Fruit fly (Drosophila melanogaster) whole organism, embryonic: ENCODE measurements around the gene alpha-PheRS.

Experiments
- Abd-B ChIP-seq: fragments of 200-800 bp; sonication (Bioruptor generic); optimal IDR thresholded peaks from 2 replicates; lab custom pipeline; 2018; ENCODE audit warnings: missing biosample characterization, mild to moderate bottlenecking, missing genetic modification characterization, moderate library complexity
- Awh ChIP-seq: fragments of 200-800 bp; sonication (Bioruptor generic); IDR thresholded peaks from 2 replicates; pipeline ENCODE4, ENCODE4 v1.3.6; 2022; ENCODE audit warnings: missing biosample characterization, missing genetic modification characterization
- Bdp1 ChIP-seq: fragments of 200-800 bp; sonication (Bioruptor generic); optimal IDR thresholded peaks from 3 replicates; lab custom pipeline; 2016; ENCODE audit warnings: missing biosample characterization, missing genetic modification characterization
- CG10147 ChIP-seq: fragments of 200-800 bp; sonication (Bioruptor generic); optimal IDR thresholded peaks from 2 replicates; lab custom pipeline; 2019; ENCODE audit warnings: missing biosample characterization, mild to moderate bottlenecking, missing genetic modification characterization, moderate library complexity
- CG10543 ChIP-seq: fragments of 200-800 bp; sonication (Bioruptor generic); optimal IDR thresholded peaks from 3 replicates; lab custom pipeline; 2017; ENCODE audit warnings: missing biosample characterization, mild to moderate bottlenecking, missing genetic modification characterization, moderate library complexity
- CG11085 ChIP-seq: fragments of 200-800 bp; sonication (Bioruptor generic); IDR thresholded peaks from 2 replicates; pipeline ENCODE4 v1.3.6; 2022; ENCODE audit warnings: missing biosample characterization, missing genetic modification characterization
- CG11093 ChIP-seq: fragments of 200-800 bp; sonication (Bioruptor generic); IDR thresholded peaks from 3 replicates; pipeline ENCODE4 v1.3.6; 2022; ENCODE audit warnings: missing biosample characterization, missing genetic modification characterization
- CG11695 ChIP-seq: fragments of 200-800 bp; sonication (Bioruptor generic); IDR thresholded peaks from 3 replicates; pipeline ENCODE4 v1.3.6; 2022; ENCODE audit warnings: missing biosample characterization, missing genetic modification characterization
- CG14014 ChIP-seq: fragments of 200-800 bp; sonication (Bioruptor generic); IDR thresholded peaks from 2 replicates; pipeline ENCODE4 v1.3.6; 2022; ENCODE audit warnings: missing biosample characterization, missing genetic modification characterization
- CG1529 ChIP-seq: fragments of 200-800 bp; sonication (Bioruptor generic); optimal IDR thresholded peaks from 3 replicates; lab custom pipeline; 2018; ENCODE audit warnings: missing biosample characterization, missing genetic modification characterization
- CG15514 ChIP-seq: fragments of 200-800 bp; sonication (Bioruptor generic); optimal IDR thresholded peaks from 3 replicates; lab custom pipeline; 2017; ENCODE audit warnings: missing biosample characterization, missing genetic modification characterization, mild to moderate bottlenecking, moderate library complexity, missing genetic modification reagents
- CG17912 ChIP-seq: fragments of 200-800 bp; sonication (Bioruptor generic); optimal IDR thresholded peaks from 2 replicates; lab custom pipeline; 2018; ENCODE audit warnings: missing biosample characterization, mild to moderate bottlenecking, missing genetic modification characterization
- CG30403 ChIP-seq: fragments of 200-800 bp; sonication (Bioruptor generic); optimal IDR thresholded peaks from 3 replicates; lab custom pipeline; 2016; ENCODE audit warnings: missing biosample characterization, missing genetic modification characterization
- CG32532 ChIP-seq: fragments of 200-800 bp; sonication (Bioruptor generic); IDR thresholded peaks from 2 replicates; pipeline ENCODE4 v1.3.6; 2022; ENCODE audit warnings: missing biosample characterization, missing genetic modification characterization
- CG33557 ChIP-seq: fragments of 200-800 bp; sonication (Bioruptor generic); optimal IDR thresholded peaks from 2 replicates; lab custom pipeline; 2019; ENCODE audit warnings: missing biosample characterization, mild to moderate bottlenecking, missing genetic modification characterization, moderate library complexity
- CG42726 ChIP-seq: fragments of 200-800 bp; sonication (Bioruptor generic); IDR thresholded peaks from 2 replicates; pipeline ENCODE4 v1.3.6; 2022; ENCODE audit warnings: missing biosample characterization, missing genetic modification characterization; ENCODE audit not compliant: partially characterized antibody
- CG4360 ChIP-seq: fragments of 200-800 bp; sonication (Bioruptor generic); IDR thresholded peaks from 2 replicates; pipeline ENCODE4 v1.3.6; 2022; ENCODE audit warnings: missing biosample characterization, missing genetic modification characterization
- CG43689 ChIP-seq: fragments of 200-800 bp; sonication (Bioruptor generic); IDR thresholded peaks from 2 replicates; pipeline ENCODE4 v1.3.6; 2022; ENCODE audit warnings: missing biosample characterization, missing genetic modification characterization
- CG4707 ChIP-seq: fragments of 200-800 bp; sonication (Bioruptor generic); optimal IDR thresholded peaks from 2 replicates; lab custom pipeline; 2018; ENCODE audit warnings: missing biosample characterization, mild to moderate bottlenecking, missing genetic modification characterization, moderate library complexity
- CG5953 ChIP-seq: fragments of 200-800 bp; sonication (Bioruptor generic); IDR thresholded peaks from 2 replicates; pipeline ENCODE4 v1.3.6; 2022; ENCODE audit warnings: missing biosample characterization, missing genetic modification characterization
- CG6854 ChIP-seq: fragments of 200-800 bp; sonication (Bioruptor generic); optimal IDR thresholded peaks from 3 replicates; lab custom pipeline; 2017; ENCODE audit warnings: missing biosample characterization, mild to moderate bottlenecking, missing genetic modification characterization
- CG8765 ChIP-seq: fragments of 200-800 bp; sonication (Bioruptor generic); IDR thresholded peaks from 2 replicates; pipeline ENCODE4 v1.3.6; 2022; ENCODE audit warnings: missing biosample characterization, missing genetic modification characterization
- CG8944 ChIP-seq: fragments of 200-800 bp; sonication (Bioruptor generic); optimal IDR thresholded peaks from 3 replicates; lab custom pipeline; 2016; ENCODE audit warnings: missing biosample characterization, missing genetic modification characterization
- CG9727 ChIP-seq: fragments of 200-800 bp; sonication (Bioruptor generic); optimal IDR thresholded peaks from 3 replicates; lab custom pipeline; 2017; ENCODE audit warnings: missing biosample characterization, mild to moderate bottlenecking, missing genetic modification characterization
- CG9817 ChIP-seq: fragments of 200-800 bp; sonication (Bioruptor generic); optimal IDR thresholded peaks from 2 replicates; lab custom pipeline; 2018; ENCODE audit warnings: missing biosample characterization, mild to moderate bottlenecking, missing genetic modification characterization, moderate library complexity
- CHES-1-like ChIP-seq: fragments of 200-800 bp; sonication (Bioruptor generic); optimal IDR thresholded peaks from 2 replicates; lab custom pipeline; 2016; ENCODE audit warnings: missing biosample characterization, missing genetic modification characterization
- Deaf1 ChIP-seq: fragments of 200-800 bp; optimal IDR thresholded peaks from 3 replicates; lab custom pipeline; 2019; ENCODE audit warnings: missing biosample characterization, mild to moderate bottlenecking, missing genetic modification characterization, moderate library complexity
- Dip3 ChIP-seq: fragments of 200-800 bp; sonication (Bioruptor generic); optimal IDR thresholded peaks from 3 replicates; lab custom pipeline; 2016; ENCODE audit warnings: missing biosample characterization, missing genetic modification characterization
- Dref ChIP-seq: fragments of 200-800 bp; sonication (Bioruptor generic); IDR thresholded peaks from 2 replicates; pipeline ENCODE4 v1.3.6; 2022; ENCODE audit warnings: missing biosample characterization, missing genetic modification characterization
- ERR ChIP-seq: fragments of 200-800 bp; sonication (Bioruptor generic); optimal IDR thresholded peaks from 2 replicates; lab custom pipeline; 2016; ENCODE audit warnings: missing biosample characterization, missing genetic modification characterization
- Hr78 ChIP-seq, 2 experiments: fragments of 200-800 bp in 1 of 2; fragments of >200 bp in 1 of 2; sonication (Bioruptor generic) in 1 of 2; optimal IDR thresholded peaks; 2 replicates each; lab custom pipeline; 2017 to 2019; ENCODE audit warnings: missing biosample characterization in 2 of 2, missing genetic modification characterization in 2 of 2, mild to moderate bottlenecking in 1 of 2, moderate library complexity in 1 of 2
- Lim3 ChIP-seq: fragments of 200-800 bp; sonication (Bioruptor generic); IDR thresholded peaks from 2 replicates; pipeline ENCODE4 v1.3.6; 2022; ENCODE audit warnings: missing biosample characterization, missing genetic modification characterization
- Med ChIP-seq: fragments of 200-800 bp; sonication (Bioruptor generic); peaks from one replicate; lab custom pipeline; 2016; ENCODE audit warnings: missing biosample characterization, missing genetic modification characterization, mild to moderate bottlenecking, inconsistent platforms, moderate library complexity
- Mes4 ChIP-seq: fragments of 200-800 bp; sonication (Bioruptor generic); optimal IDR thresholded peaks from 2 replicates; lab custom pipeline; 2016; ENCODE audit warnings: missing biosample characterization, missing genetic modification characterization
- NC2α ChIP-seq: fragments of 200-800 bp; sonication (Bioruptor generic); optimal IDR thresholded peaks from 2 replicates; lab custom pipeline; 2016; ENCODE audit warnings: missing biosample characterization, missing genetic modification characterization
- NFAT ChIP-seq: fragments of 200-800 bp; sonication (Bioruptor generic); IDR thresholded peaks from 2 replicates; pipeline ENCODE4 v1.3.6; 2022; ENCODE audit warnings: missing biosample characterization, missing genetic modification characterization
- Ptx1 ChIP-seq: fragments of 200-800 bp; sonication (Bioruptor generic); IDR thresholded peaks from 2 replicates; pipeline ENCODE4 v1.3.6; 2022; ENCODE audit warnings: missing biosample characterization, missing genetic modification characterization
- ab ChIP-seq: fragments of 200-800 bp; sonication (Bioruptor generic); optimal IDR thresholded peaks from 2 replicates; lab custom pipeline; 2016; ENCODE audit warnings: missing biosample characterization, missing genetic modification characterization
- caup ChIP-seq: fragments of 200-800 bp; sonication (Bioruptor generic); optimal IDR thresholded peaks from 3 replicates; lab custom pipeline; 2017; ENCODE audit warnings: missing biosample characterization, mild to moderate bottlenecking, missing genetic modification characterization, moderate library complexity; ENCODE audit not compliant: severe bottlenecking
- cwo ChIP-seq: fragments of 200-800 bp; sonication (Bioruptor generic); optimal IDR thresholded peaks from 3 replicates; lab custom pipeline; 2017; ENCODE audit warnings: missing biosample characterization, missing genetic modification characterization, mild to moderate bottlenecking, moderate library complexity, missing genetic modification reagents
- dimm ChIP-seq: fragments of 200-800 bp; sonication (Bioruptor generic); IDR thresholded peaks from 2 replicates; pipeline ENCODE4 v1.3.6; 2022; ENCODE audit warnings: missing biosample characterization, missing genetic modification characterization
- dysf ChIP-seq: fragments of 200-800 bp; sonication (Bioruptor generic); IDR thresholded peaks from 3 replicates; pipeline ENCODE4 v1.3.6; 2022; ENCODE audit warnings: missing biosample characterization, missing genetic modification characterization
- fru ChIP-seq: fragments of >200 bp; optimal IDR thresholded peaks from 2 replicates; lab custom pipeline; 2017
- gem ChIP-seq: fragments of 200-800 bp; sonication (Bioruptor generic); optimal IDR thresholded peaks from 2 replicates; lab custom pipeline; 2019; ENCODE audit warnings: missing biosample characterization, mild to moderate bottlenecking, missing genetic modification characterization, moderate library complexity
- knrl ChIP-seq: fragments of 200-800 bp; sonication (Bioruptor generic); IDR thresholded peaks from 3 replicates; pipeline ENCODE4 v1.3.6; 2022; ENCODE audit warnings: missing biosample characterization, missing genetic modification characterization; ENCODE audit not compliant: partially characterized antibody
- nom ChIP-seq: fragments of 200-800 bp; sonication (Bioruptor generic); optimal IDR thresholded peaks from 2 replicates; lab custom pipeline; 2017; ENCODE audit warnings: missing biosample characterization, missing genetic modification characterization, mild to moderate bottlenecking, moderate library complexity, missing genetic modification reagents
- pfk ChIP-seq: fragments of 200-800 bp; sonication (Bioruptor generic); optimal IDR thresholded peaks from 2 replicates; lab custom pipeline; 2018; ENCODE audit warnings: missing biosample characterization, mild to moderate bottlenecking, missing genetic modification characterization, moderate library complexity
- so ChIP-seq: fragments of 200-800 bp; sonication (Bioruptor generic); IDR thresholded peaks from 3 replicates; pipeline ENCODE4 v1.3.6; 2022; ENCODE audit warnings: missing biosample characterization, missing genetic modification characterization
- tio ChIP-seq: fragments of 200-800 bp; sonication (Bioruptor generic); optimal IDR thresholded peaks from 2 replicates; lab custom pipeline; 2017; ENCODE audit warnings: missing biosample characterization, missing genetic modification characterization, inconsistent platforms
- wdn ChIP-seq: fragments of 200-800 bp; sonication (Bioruptor generic); IDR thresholded peaks from 2 replicates; pipeline ENCODE4 v1.3.6; 2022; ENCODE audit warnings: missing biosample characterization, missing genetic modification characterization

alpha-PheRS gene

DNA sequence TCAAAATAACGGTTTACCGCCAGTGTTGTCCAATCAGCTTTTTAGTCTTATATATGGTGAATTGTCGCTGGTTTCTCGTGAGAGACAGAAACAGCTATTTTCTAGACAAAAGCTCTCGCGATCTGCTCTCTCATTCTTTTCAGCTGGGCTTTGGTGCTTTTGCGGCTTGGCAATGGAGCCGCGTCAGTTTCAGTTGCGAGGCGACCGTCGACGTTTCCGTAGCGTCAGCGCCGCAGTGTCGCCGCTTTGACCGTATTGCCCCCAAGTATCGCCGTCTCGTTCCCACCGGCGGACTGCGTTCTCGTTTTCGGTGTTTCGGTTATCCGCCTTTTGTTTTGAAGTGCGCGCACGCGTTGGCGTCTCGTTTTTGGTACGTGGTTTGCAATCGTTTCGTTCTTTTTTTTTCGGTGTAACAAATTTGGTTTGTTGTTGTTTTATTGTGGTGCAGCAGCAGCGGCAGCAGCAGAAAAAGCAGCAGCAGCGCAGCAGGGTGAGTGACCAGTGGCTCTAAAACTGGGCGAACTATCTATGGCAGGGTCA is 47.7 kb upstream of the alpha-PheRS start (continued):
- TF ChIP-seq ERR (GFP tag; lab: Kevin White, UChicago) (peak; percentile 27), CG6854 (GFP tag; lab: Kevin White, UChicago) (peak; percentile 13), Hr78 (GFP tag; optimal IDR thresholded peaks at IDR 0.05; lab: Kevin White, UChicago) (no peak), CHES-1-like (GFP tag; lab: Kevin White, UChicago) (no peak), Med (peak; percentile 87), CG17912 (GFP tag; lab: Kevin White, UChicago) (no peak), ab (GFP tag; lab: Kevin White, UChicago) (no peak), CG1529 (GFP tag; lab: Kevin White, UChicago) (no peak), Abd-B (no peak), Bdp1 (GFP tag; lab: Kevin White, UChicago) (no peak), CG11695 (GFP tag; lab: Robert Waterston, UW) (no peak), NFAT (peak; percentile 33; the same call in 1 of the 2 replicates), Mes4 (no peak), CG14014 (GFP tag; lab: Robert Waterston, UW) (0 out of 2 replicates have a peak, but pooled peaks have one; percentile 28), CG9817 (tag; lab: Kevin White, UChicago) (no peak), CG9727 (GFP tag; lab: Kevin White, UChicago) (no peak), CG32532 (GFP tag; lab: Robert Waterston, UW) (0 out of 2 replicates have a peak, but pooled peaks have one; percentile 30), Ptx1 (GFP tag; lab: Robert Waterston, UW) (no peak), Dip3 (GFP tag; lab: Kevin White, UChicago) (no peak), CG43689 (GFP tag; lab: Robert Waterston, UW) (no peak), Awh (no peak; the same call in 1 of the 2 replicates), CG33557 (GFP tag; lab: Kevin White, UChicago) (no peak), NC2α (GFP tag; lab: Kevin White, UChicago) (no peak), Lim3 (no peak), CG5953 (GFP tag; lab: Robert Waterston, UW) (peak; percentile 57; the same call in 1 of the 2 replicates), dysf (no peak), knrl (GFP tag; lab: Robert Waterston, UW) (peak; percentile 34; the same call in 1 of the 3 replicates), CG4360 (GFP tag; lab: Robert Waterston, UW) (peak; percentile 67), caup (GFP tag; lab: Kevin White, UChicago) (no peak), fru (no peak), CG8765 (GFP tag; lab: Robert Waterston, UW) (0 out of 2 replicates have a peak, but pooled peaks have one; percentile 7), gem (no peak), tio (GFP tag; lab: Kevin White, UChicago) (no peak), CG11085 (GFP tag; lab: Robert Waterston, UW) (no peak), CG8944 (GFP tag; lab: Kevin White, UChicago) (peak; percentile 4), so (GFP tag; lab: Robert Waterston, UW) (0 out of 3 replicates have a peak, but pooled peaks have one; percentile 31), cwo (peak; percentile 73), pfk (GFP tag; lab: Kevin White, UChicago) (no peak), Deaf1 (tag; lab: Kevin White, UChicago) (peak; percentile 54), CG10543 (peak; percentile 59), nom (GFP tag; lab: Kevin White, UChicago) (peak; percentile 38), CG42726 (GFP tag; lab: Robert Waterston, UW) (no peak), CG11093 (GFP tag; lab: Robert Waterston, UW) (0 out of 3 replicates have a peak, but pooled peaks have one; percentile 29), CG10147 (GFP tag; lab: Kevin White, UChicago) (no peak), CG15514 (GFP tag; lab: Kevin White, UChicago) (peak; percentile 52), CG30403 (GFP tag; lab: Kevin White, UChicago) (no peak), dimm (GFP tag; lab: Robert Waterston, UW) (no peak), wdn (GFP tag; lab: Robert Waterston, UW) (peak; percentile 20; the same call in 1 of the 2 replicates), CG4707 (GFP tag; lab: Kevin White, UChicago) (no peak), Dref (GFP tag; lab: Robert Waterston, UW) (no peak)
